Worm (Caenorhabditis elegans): Measurements from ENCODE around the gene dpy-4.

dpy-4 gene

ce11 chrIV:14937017-14937416 is 49.6 kb downstream of the dpy-4 start, which contains the start of gene Y57G11C.1144:
Y57G11C.1144 (plus strand) TSS chrIV:14937317.
- no peak for TF ChIP-seq unc-62 (GFP tag; optimal IDR thresholded peaks at IDR 0.05)
- TF ChIP-seq sma-3 (GFP tag; optimal IDR thresholded peaks at IDR 0.05), result no peak
- TF ChIP-seq skn-1 (tag; optimal IDR thresholded peaks at IDR 0.05), result no peak
- no peak for TF ChIP-seq dmd-4 (tag; optimal IDR thresholded peaks at IDR 0.05)
- no peak for TF ChIP-seq mbf-1 (tag; optimal IDR thresholded peaks at IDR 0.05)
- TF ChIP-seq ceh-16 (tag; optimal IDR thresholded peaks at IDR 0.05), result no peak
- no peak for TF ChIP-seq nhr-129 (tag; optimal IDR thresholded peaks at IDR 0.05)
- no peak for TF ChIP-seq unc-39 (tag; optimal IDR thresholded peaks at IDR 0.05)
- TF ChIP-seq sma-9 (GFP tag; optimal IDR thresholded peaks at IDR 0.05), result no peak
- TF ChIP-seq sma-9 (tag; optimal IDR thresholded peaks at IDR 0.05), result no peak
- no peak for TF ChIP-seq nhr-237 (tag; optimal IDR thresholded peaks at IDR 0.05)
- no peak for TF ChIP-seq unc-55 (GFP tag; optimal IDR thresholded peaks at IDR 0.05)
- no peak for TF ChIP-seq nhr-77 (tag; optimal IDR thresholded peaks at IDR 0.05)
- no peak for TF ChIP-seq mab-5 (tag; optimal IDR thresholded peaks at IDR 0.05)

Measured in whole organism, L2 larva.